Worm (Caenorhabditis elegans): ENCODE data around the gene cyp-29A2.

DNA sequence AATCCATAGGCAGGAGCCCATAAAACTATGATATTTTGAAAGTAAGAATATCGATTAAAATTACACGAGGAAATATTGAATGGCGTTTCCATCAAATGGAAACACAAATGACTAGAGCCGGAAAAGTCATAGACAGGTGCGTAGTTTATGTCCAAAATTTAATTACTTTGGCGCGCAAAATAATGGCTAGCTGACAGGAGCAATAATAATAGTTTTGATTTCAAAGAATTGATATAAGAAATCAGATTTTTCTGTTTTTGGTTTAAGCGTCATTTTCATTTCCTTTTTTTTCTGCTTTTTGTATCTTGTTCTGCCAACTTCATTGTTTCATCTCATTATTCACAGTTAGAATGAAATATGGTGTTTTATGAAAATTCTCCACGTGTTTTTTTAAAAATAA is 45.6 kb downstream of the cyp-29A2 start, which contains the start of gene F07B10.4:
- no peak for TF ChIP-seq sptf-1 (tag; optimal IDR thresholded peaks at IDR 0.05)
- TF ChIP-seq lin-15B (tag; optimal IDR thresholded peaks at IDR 0.05): no peak
- TF ChIP-seq nhr-76 (tag; optimal IDR thresholded peaks at IDR 0.05): no peak
- no peak for TF ChIP-seq nhr-19 (GFP tag; conservative IDR thresholded peaks at IDR 0.05)
